Fruit fly (Drosophila melanogaster) whole organism, embryonic: ENCODE data around the gene apn.

ENCODE experiments used
- Adf1 ChIP-seq: fragments of 200-800 bp; sonication (Bioruptor generic); IDR thresholded peaks from 2 replicates; pipeline ENCODE4 v1.3.6; 2022; ENCODE audit warnings: missing biosample characterization, missing genetic modification characterization
- BEAF-32 ChIP-seq: fragments of 200-800 bp; sonication (Bioruptor generic); optimal IDR thresholded peaks from 3 replicates; lab custom pipeline; 2017; ENCODE audit warnings: missing biosample characterization, missing genetic modification characterization, mild to moderate bottlenecking, moderate library complexity, missing genetic modification reagents
- Blimp-1 ChIP-seq: fragments of 200-800 bp; sonication (Bioruptor generic); optimal IDR thresholded peaks from 3 replicates; lab custom pipeline; 2018; ENCODE audit warnings: missing biosample characterization, missing genetic modification characterization, mild to moderate bottlenecking, moderate library complexity, missing genetic modification reagents
- CG10321 ChIP-seq: fragments of 200-800 bp; sonication (Bioruptor generic); IDR thresholded peaks from 2 replicates; pipeline ENCODE4 v1.3.6; 2022; ENCODE audit warnings: missing biosample characterization, missing genetic modification characterization
- CG10979 ChIP-seq: fragments of 200-800 bp; sonication (Bioruptor generic); optimal IDR thresholded peaks from 2 replicates; lab custom pipeline; 2018; ENCODE audit warnings: missing biosample characterization, mild to moderate bottlenecking, missing genetic modification characterization, moderate library complexity
- CG12769 ChIP-seq: fragments of 200-800 bp; sonication (Bioruptor generic); optimal IDR thresholded peaks from 2 replicates; lab custom pipeline; 2019; ENCODE audit warnings: missing biosample characterization, mild to moderate bottlenecking, missing genetic modification characterization, moderate library complexity
- CG12942 ChIP-seq: fragments of 200-800 bp; sonication (Bioruptor generic); optimal IDR thresholded peaks from 3 replicates; lab custom pipeline; 2016; ENCODE audit warnings: missing biosample characterization, missing genetic modification characterization
- CG13894 ChIP-seq: fragments of 200-800 bp; sonication (Bioruptor generic); optimal IDR thresholded peaks from 3 replicates; lab custom pipeline; 2018; ENCODE audit warnings: missing biosample characterization, mild to moderate bottlenecking, missing genetic modification characterization, moderate library complexity
- CG14965 ChIP-seq: fragments of 200-800 bp; sonication (Bioruptor generic); optimal IDR thresholded peaks from 2 replicates; lab custom pipeline; 2016; ENCODE audit warnings: missing biosample characterization, missing genetic modification characterization, borderline replicate concordance
- CG17829 ChIP-seq: fragments of 200-800 bp; optimal IDR thresholded peaks from 2 replicates; lab custom pipeline; 2019; ENCODE audit warnings: missing biosample characterization, mild to moderate bottlenecking, missing genetic modification characterization, moderate library complexity
- CG18262 ChIP-seq: fragments of 200-800 bp; optimal IDR thresholded peaks from 3 replicates; lab custom pipeline; 2019; ENCODE audit warnings: missing biosample characterization, mild to moderate bottlenecking, missing genetic modification characterization, moderate library complexity
- CG31388 ChIP-seq: fragments of 200-800 bp; sonication (Bioruptor generic); optimal IDR thresholded peaks from 2 replicates; lab custom pipeline; 2016; ENCODE audit warnings: missing biosample characterization, missing genetic modification characterization
- CG6813 ChIP-seq: fragments of 200-800 bp; sonication (Bioruptor generic); optimal IDR thresholded peaks from 2 replicates; lab custom pipeline; 2017; ENCODE audit warnings: missing biosample characterization, missing genetic modification characterization, mild to moderate bottlenecking, moderate library complexity, missing genetic modification reagents
- CG7786 ChIP-seq: fragments of 200-800 bp; sonication (Bioruptor generic); optimal IDR thresholded peaks from 2 replicates; lab custom pipeline; 2016; ENCODE audit warnings: missing biosample characterization, missing genetic modification characterization
- CG8388 ChIP-seq: fragments of 200-800 bp; sonication (Bioruptor generic); optimal IDR thresholded peaks from 2 replicates; lab custom pipeline; 2019; ENCODE audit warnings: missing biosample characterization, mild to moderate bottlenecking, missing genetic modification characterization, moderate library complexity
- CG8924 ChIP-seq: fragments of 200-800 bp; optimal IDR thresholded peaks from 3 replicates; lab custom pipeline; 2019; ENCODE audit warnings: missing biosample characterization, mild to moderate bottlenecking, missing genetic modification characterization, moderate library complexity
- D ChIP-seq, 2 experiments: fragments of 200-800 bp in 1 of 2; fragments of >200 bp in 1 of 2; sonication (Bioruptor generic) in 1 of 2; optimal IDR thresholded peaks; 2 replicates in 1 of 2; 3 replicates in 1 of 2; lab custom pipeline; 2017; ENCODE audit warnings: mild to moderate bottlenecking in 1 of 2, missing biosample characterization in 1 of 2, missing genetic modification characterization in 1 of 2, missing genetic modification reagents in 1 of 2
- Deaf1 ChIP-seq: fragments of 200-800 bp; optimal IDR thresholded peaks from 3 replicates; lab custom pipeline; 2019; ENCODE audit warnings: missing biosample characterization, mild to moderate bottlenecking, missing genetic modification characterization, moderate library complexity
- ERR ChIP-seq: fragments of 200-800 bp; sonication (Bioruptor generic); optimal IDR thresholded peaks from 2 replicates; lab custom pipeline; 2016; ENCODE audit warnings: missing biosample characterization, missing genetic modification characterization
- Elba2 ChIP-seq: fragments of 200-800 bp; sonication (Bioruptor generic); optimal IDR thresholded peaks from 3 replicates; lab custom pipeline; 2016; ENCODE audit warnings: missing biosample characterization, missing genetic modification characterization
- Ets65A ChIP-seq: fragments of 200-800 bp; sonication (Bioruptor generic); peaks from one replicate; lab custom pipeline; 2016; ENCODE audit warnings: missing biosample characterization, missing genetic modification characterization
- Hr39 ChIP-seq: fragments of >200 bp; optimal IDR thresholded peaks from 2 replicates; lab custom pipeline; 2017
- Mrtf ChIP-seq: fragments of 200-800 bp; sonication (Bioruptor generic); IDR thresholded peaks from 3 replicates; pipeline ENCODE4 v1.3.6; 2022; ENCODE audit warnings: missing biosample characterization, missing genetic modification characterization
- Neu2 ChIP-seq: fragments of 200-800 bp; sonication (Bioruptor generic); optimal IDR thresholded peaks from 3 replicates; lab custom pipeline; 2016; ENCODE audit warnings: missing biosample characterization, missing genetic modification characterization, borderline replicate concordance
- PHDP ChIP-seq: fragments of 200-800 bp; sonication (Bioruptor generic); optimal IDR thresholded peaks from 3 replicates; lab custom pipeline; 2018; ENCODE audit warnings: missing biosample characterization, mild to moderate bottlenecking, missing genetic modification characterization, moderate library complexity
- Taf1 ChIP-seq: fragments of 200-800 bp; sonication (Bioruptor generic); IDR thresholded peaks from 2 replicates; pipeline ENCODE4 v1.3.6; 2022; ENCODE audit warnings: missing biosample characterization, missing genetic modification characterization
- al ChIP-seq: fragments of 200-800 bp; sonication (Bioruptor generic); IDR thresholded peaks from 2 replicates; pipeline ENCODE4 v1.3.6; 2022; ENCODE audit warnings: missing biosample characterization, missing genetic modification characterization
- chinmo ChIP-seq: fragments of 200-800 bp; sonication (Bioruptor generic); IDR thresholded peaks from 4 replicates; pipeline ENCODE4 v1.3.6; 2022; ENCODE audit warnings: missing biosample characterization, missing genetic modification characterization; ENCODE audit not compliant: partially characterized antibody
- chm ChIP-seq: fragments of 200-800 bp; sonication (Bioruptor generic); IDR thresholded peaks from 2 replicates; pipeline ENCODE4 v1.3.6; 2022; ENCODE audit warnings: missing biosample characterization, missing genetic modification characterization
- crol ChIP-seq: fragments of 200-800 bp; sonication (Bioruptor generic); IDR thresholded peaks from 2 replicates; pipeline ENCODE4 v1.3.6; 2022; ENCODE audit warnings: missing biosample characterization, missing genetic modification characterization
- insv ChIP-seq, 2 experiments: fragments of 200-800 bp; sonication (Bioruptor generic); optimal IDR thresholded peaks; 3 replicates each; lab custom pipeline; 2016 to 2018; ENCODE audit warnings: missing biosample characterization in 2 of 2, missing genetic modification characterization in 2 of 2
- jumu ChIP-seq: fragments of 200-800 bp; sonication (Bioruptor generic); optimal IDR thresholded peaks from 3 replicates; lab custom pipeline; 2016; ENCODE audit warnings: missing biosample characterization, missing genetic modification characterization
- rib ChIP-seq: fragments of 200-800 bp; sonication (Bioruptor generic); IDR thresholded peaks from 2 replicates; pipeline ENCODE4 v1.3.6; 2022; ENCODE audit warnings: missing biosample characterization, missing genetic modification characterization
- sob ChIP-seq: fragments of 200-800 bp; sonication (Bioruptor generic); IDR thresholded peaks from 2 replicates; pipeline ENCODE4 v1.3.6; 2022; ENCODE audit warnings: missing biosample characterization, missing genetic modification characterization
- vnd ChIP-seq: fragments of 200-800 bp; sonication (Bioruptor generic); IDR thresholded peaks from 3 replicates; pipeline ENCODE4 v1.3.6; 2022; ENCODE audit warnings: missing biosample characterization, missing genetic modification characterization; ENCODE audit not compliant: partially characterized antibody
- zf30C ChIP-seq: fragments of 200-800 bp; sonication (Bioruptor generic); optimal IDR thresholded peaks from 3 replicates; lab custom pipeline; 2018; ENCODE audit warnings: missing biosample characterization, mild to moderate bottlenecking, missing genetic modification characterization

The apn gene

dm6 chr3R:13286118-13286579, 2.5 kb downstream of the apn start, which contains the start of gene CG15888:
CG15888 (minus strand) TSS chr3R:13286529.
- TF ChIP-seq Ets65A (peak; percentile 59), CG14965 (no peak), zf30C (peak; percentile 11), insv (GFP tag; optimal IDR thresholded peaks at IDR 0.05; lab: Kevin White, UChicago) (peak in 1 of 2 experiments; percentile 85)

dm6 chr3R:13285110-13285509, 3.5 kb downstream of the apn start:
- TF ChIP-seq PHDP (tag; lab: Kevin White, UChicago) (no peak), chm (GFP tag; lab: Robert Waterston, UW) (no peak), Hr39 (lab: Kevin White, UChicago) (peak; percentile 50), al (GFP tag; lab: Robert Waterston, UW) (0 out of 2 replicates have a peak, but pooled peaks have one; percentile 7), CG17829 (no peak), zf30C (no peak), sob (GFP tag; lab: Robert Waterston, UW) (no peak), Mrtf (GFP tag; lab: Robert Waterston, UW) (0 out of 3 replicates have a peak, but pooled peaks have one; percentile 36), crol (GFP tag; lab: Robert Waterston, UW) (0 out of 2 replicates have a peak, but pooled peaks have one; percentile 21), ERR (GFP tag; lab: Kevin White, UChicago) (no peak), Elba2 (GFP tag; lab: Kevin White, UChicago) (no peak), jumu (GFP tag; lab: Kevin White, UChicago) (no peak), D (optimal IDR thresholded peaks at IDR 0.05; lab: Kevin White, UChicago) (no peak), D (GFP tag; optimal IDR thresholded peaks at IDR 0.05; lab: Kevin White, UChicago) (no peak), CG7786 (no peak), CG14965 (no peak), Neu2 (GFP tag; lab: Kevin White, UChicago) (no peak), CG18262 (no peak)

- no peak for TF ChIP-seq vnd (GFP tag; lab: Robert Waterston, UW)
- TF ChIP-seq CG6813 (GFP tag; lab: Kevin White, UChicago), result no peak
- no peak for TF ChIP-seq CG31388 (GFP tag; lab: Kevin White, UChicago)
- peak; percentile 87 for TF ChIP-seq Deaf1 (tag; lab: Kevin White, UChicago)
- TF ChIP-seq CG10979 (tag; lab: Kevin White, UChicago), result no peak
- TF ChIP-seq Adf1, result peak; percentile 40; the same call in 1 of the 2 replicates
- 0 out of 2 replicates have a peak, but pooled peaks have one; percentile 24 for TF ChIP-seq rib (GFP tag; lab: Robert Waterston, UW)
- peak; percentile 2 for TF ChIP-seq BEAF-32
- TF ChIP-seq CG10321 (GFP tag; lab: Robert Waterston, UW), result no peak
- peak; percentile 53; the same call in 2 of the 4 replicates for TF ChIP-seq chinmo (GFP tag; lab: Robert Waterston, UW)
- no peak for TF ChIP-seq Taf1 (GFP tag; lab: Robert Waterston, UW)
- peak; percentile 32 for TF ChIP-seq CG12769 (tag; lab: Kevin White, UChicago)
- TF ChIP-seq CG8388 (GFP tag; lab: Kevin White, UChicago), result peak; percentile 36
- no peak for TF ChIP-seq CG8924 (tag; lab: Kevin White, UChicago)
- TF ChIP-seq CG13894 (tag; lab: Kevin White, UChicago), result peak; percentile 100
- TF ChIP-seq Blimp-1 (GFP tag; lab: Kevin White, UChicago), result peak; percentile 52
- no peak for TF ChIP-seq CG12942
Measured at dm6 chr3R:13279419-13279818, 9.2 kb downstream of the apn start, which contains the start of gene CG8630. CG8630 (plus strand) TSS chr3R:13279721.
